Worm (Caenorhabditis elegans) whole organism, L4 larva: ENCODE data around the gene srr-3.

Source experiments
- F26F4.8 ChIP-seq: fragments of 200-800 bp; sonication (Bioruptor generic); conservative IDR thresholded peaks from 2 replicates; pipeline ENCODE4 v1.3.6; 2022; ENCODE audit warnings: missing genetic modification characterization, missing compliant biosample characterization
- aha-1 ChIP-seq: fragments of 150-350 bp; peaks from one replicate; lab custom pipeline; 2014; ENCODE audit warnings: missing biosample characterization, missing genetic modification characterization
- ama-1 ChIP-seq: fragments of 150-350 bp; optimal IDR thresholded peaks from 2 replicates; lab custom pipeline; 2014; ENCODE audit warnings: inconsistent platforms, mixed read lengths
- attf-4 ChIP-seq: sonication (generic microtip); optimal IDR thresholded peaks from 3 replicates; lab custom pipeline; 2017; ENCODE audit warnings: missing biosample characterization, missing genetic modification characterization
- ceh-28 ChIP-seq: fragments of 150-350 bp; optimal IDR thresholded peaks from 2 replicates; lab custom pipeline; 2014; ENCODE audit warnings: missing biosample characterization, missing genetic modification reagents, missing genetic modification characterization
- ceh-82 ChIP-seq: sonication (generic microtip); optimal IDR thresholded peaks from 2 replicates; lab custom pipeline; 2017; ENCODE audit warnings: missing biosample characterization, missing genetic modification characterization
- dmd-9 ChIP-seq: fragments of 200-800 bp; sonication (Bioruptor generic); IDR thresholded peaks from 2 replicates; pipeline ENCODE4 v1.3.6; 2022; ENCODE audit warnings: missing genetic modification reagents, missing genetic modification characterization, missing compliant biosample characterization
- dpl-1 ChIP-seq: fragments of 150-350 bp; optimal IDR thresholded peaks from 2 replicates; lab custom pipeline; 2014; ENCODE audit warnings: missing biosample characterization, missing genetic modification reagents, missing genetic modification characterization
- dve-1 ChIP-seq: sonication (generic microtip); optimal IDR thresholded peaks from 2 replicates; lab custom pipeline; 2017; ENCODE audit warnings: antibody characterized with exemption, mild to moderate bottlenecking, missing genetic modification characterization, missing compliant biosample characterization; ENCODE audit not compliant: insufficient read depth
- hif-1 ChIP-seq, 2 experiments: sonication (generic microtip); optimal IDR thresholded peaks; 2 replicates each; lab custom pipeline; 2016 to 2017; ENCODE audit warnings: missing compliant biosample characterization in 2 of 2, missing genetic modification characterization in 2 of 2, missing genetic modification reagents in 2 of 2, missing genotype in 2 of 2, mild to moderate bottlenecking in 1 of 2
- lim-7 ChIP-seq: fragments of 200-800 bp; sonication (Bioruptor generic); IDR thresholded peaks from 2 replicates; pipeline ENCODE4 v1.3.6; 2022; ENCODE audit warnings: missing genetic modification characterization, missing compliant biosample characterization
- mdl-1 ChIP-seq, 2 experiments: fragments of 150-350 bp in 1 of 2; sonication (generic microtip) in 1 of 2; optimal IDR thresholded peaks; 2 replicates each; lab custom pipeline; 2014 to 2017; ENCODE audit warnings: missing biosample characterization in 2 of 2, missing genetic modification characterization in 2 of 2
- mxl-2 ChIP-seq: fragments of 200-800 bp; sonication (Bioruptor generic); conservative IDR thresholded peaks from 2 replicates; pipeline ENCODE4 v1.3.6; 2022; ENCODE audit warnings: missing genetic modification reagents, missing genetic modification characterization, missing compliant biosample characterization
- nhr-42 ChIP-seq: fragments of 200-800 bp; sonication (Bioruptor generic); IDR thresholded peaks from 2 replicates; pipeline ENCODE4 v1.3.6; 2022; ENCODE audit warnings: missing genetic modification characterization, missing compliant biosample characterization
- nhr-76 ChIP-seq: fragments of 150-350 bp; optimal IDR thresholded peaks from 2 replicates; lab custom pipeline; 2014; ENCODE audit warnings: missing biosample characterization, missing genetic modification characterization
- php-3 ChIP-seq: fragments of 200-800 bp; sonication (Bioruptor generic); IDR thresholded peaks from 2 replicates; pipeline ENCODE4 v1.3.6; 2022; ENCODE audit warnings: missing genetic modification reagents, missing genetic modification characterization, missing compliant biosample characterization
- sdz-12 ChIP-seq: fragments of 200-800 bp; sonication (Bioruptor generic); optimal IDR thresholded peaks from 2 replicates; lab custom pipeline; 2018; ENCODE audit warnings: mild to moderate bottlenecking, missing genetic modification characterization, missing compliant biosample characterization
- snpc-4 ChIP-seq: fragments of 150-350 bp; optimal IDR thresholded peaks from 2 replicates; lab custom pipeline; 2014; ENCODE audit warnings: missing biosample characterization, missing genetic modification characterization
- spr-1 ChIP-seq: sonication (generic microtip); optimal IDR thresholded peaks from 2 replicates; lab custom pipeline; 2016; ENCODE audit warnings: mild to moderate bottlenecking, missing genetic modification characterization, missing compliant biosample characterization
- unc-62 ChIP-seq, 3 experiments: fragments of 150-350 bp in 1 of 3; sonication (generic microtip); optimal IDR thresholded peaks in 2 of 3; peaks in 1 of 3; 1 replicate in 1 of 3; 2 replicates in 2 of 3; lab custom pipeline; 2014 to 2017; ENCODE audit warnings: missing biosample characterization in 3 of 3, missing genetic modification characterization in 3 of 3, missing genetic modification reagents in 3 of 3, missing genotype in 1 of 3
- zip-2 ChIP-seq: fragments of 150-350 bp; optimal IDR thresholded peaks from 2 replicates; lab custom pipeline; 2014; ENCODE audit warnings: missing biosample characterization, missing genetic modification characterization
- ztf-7 ChIP-seq: fragments of 150-350 bp; optimal IDR thresholded peaks from 2 replicates; lab custom pipeline; 2014; ENCODE audit warnings: missing biosample characterization, missing genetic modification characterization

The srr-3 gene

DNA sequence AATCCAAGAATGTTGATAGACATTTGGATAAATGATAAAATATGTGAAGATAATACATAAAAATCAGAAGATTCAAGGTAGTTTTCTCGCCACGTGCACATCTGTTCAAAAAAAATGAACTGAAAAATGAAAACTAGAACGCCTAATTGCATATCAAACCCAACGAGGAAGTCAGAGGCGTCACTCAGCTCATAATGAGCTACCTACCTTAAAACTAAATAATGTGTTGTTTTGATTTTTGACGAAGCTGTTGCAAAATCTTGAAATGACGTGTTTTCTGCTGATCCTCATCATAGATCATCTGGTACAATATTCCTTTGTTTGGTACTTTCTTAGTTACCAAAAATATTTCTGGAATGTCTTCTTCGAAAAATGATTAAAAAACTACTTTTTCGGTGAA lies 37.7 kb downstream of the srr-3 start, which contains the start of gene srh-138:
Gene srh-138, minus strand, starts transcription at position 101 of the 400 bp plus-strand sequence.
- TF ChIP-seq ama-1 (lab: Kevin White, UChicago) (no peak), dpl-1 (no peak)

DNA sequence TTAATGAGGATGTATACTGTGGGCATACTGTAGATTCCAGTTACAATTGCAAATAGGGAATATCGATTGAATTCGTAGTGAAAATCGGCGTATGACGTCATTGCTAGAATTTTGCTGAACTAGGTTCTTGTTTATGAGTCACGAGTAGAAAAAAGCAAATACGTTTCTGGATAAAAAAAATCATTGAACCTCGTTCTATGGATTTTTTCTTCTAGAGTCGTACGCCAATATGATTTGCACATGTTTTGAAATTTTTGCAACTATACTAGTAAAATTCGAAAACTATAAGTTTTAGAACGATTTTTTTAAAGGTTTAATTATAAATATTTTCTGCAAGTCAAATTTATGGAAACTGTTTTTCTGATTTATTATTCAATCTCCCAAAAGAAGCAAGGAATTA lies 40.7 kb downstream of the srr-3 start, which contains the start of gene sru-44:
Gene sru-44, minus strand, starts transcription at position 101 of the 400 bp plus-strand sequence.
- TF ChIP-seq unc-62 (GFP tag; optimal IDR thresholded peaks at IDR 0.05 in 1 of 2; lab: Kevin White, UChicago) = peak in 1 of 2 experiments; percentile 28
- no peak for TF ChIP-seq unc-62 (tag; optimal IDR thresholded peaks at IDR 0.05; lab: Kevin White, UChicago)
- no peak for TF ChIP-seq ztf-7 (tag; lab: Kevin White, UChicago)
- TF ChIP-seq mdl-1 (tag; optimal IDR thresholded peaks at IDR 0.05; lab: Kevin White, UChicago) = no peak
- no peak for TF ChIP-seq spr-1 (tag; lab: Kevin White, UChicago)

DNA sequence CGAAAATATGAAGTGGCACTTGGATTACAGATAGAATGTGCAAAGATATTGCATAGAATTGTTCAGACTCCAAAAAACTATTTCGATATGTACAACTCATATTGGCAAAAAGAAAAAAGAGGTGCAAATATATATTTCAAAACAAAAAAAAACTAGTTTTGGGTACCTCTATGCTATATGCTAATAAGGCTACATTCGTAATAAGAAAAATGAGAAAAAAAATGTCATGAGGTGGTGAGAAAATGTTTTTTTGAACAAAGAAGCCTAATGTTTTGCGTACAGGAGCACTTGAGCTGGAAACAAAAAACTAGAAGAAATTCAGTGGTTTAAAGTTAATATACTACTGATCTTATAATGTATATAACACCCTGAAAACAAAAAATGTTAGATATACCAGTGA lies 47.7 kb downstream of the srr-3 start, which contains the start of gene srh-142:
Gene srh-142, minus strand, starts transcription at position 101 of the 400 bp plus-strand sequence.
- TF ChIP-seq dve-1 (tag; lab: Kevin White, UChicago) (no peak), php-3 (GFP tag; lab: Robert Waterston, UW) (no peak), nhr-42 (no peak)

DNA sequence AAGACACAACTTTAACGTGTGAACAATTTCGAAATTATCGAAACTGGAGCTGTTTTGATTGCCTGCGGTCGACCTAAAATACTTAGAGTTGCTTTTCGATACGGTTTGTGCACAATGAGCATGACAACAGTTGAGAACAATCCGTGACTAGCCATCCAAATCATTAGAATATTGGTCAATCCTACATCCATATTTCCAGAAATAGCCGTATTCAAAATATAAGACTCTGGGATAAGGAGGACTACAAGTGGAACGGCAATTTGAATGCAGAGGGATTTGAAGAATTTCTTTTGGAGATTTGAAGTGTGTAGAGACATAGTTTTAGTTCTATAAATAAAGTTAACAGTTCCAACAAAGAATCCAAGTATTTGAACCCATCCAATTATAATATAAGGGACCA lies 49.2 kb downstream of the srr-3 start:
- no peak for TF ChIP-seq lim-7 (GFP tag; lab: Robert Waterston, UW)
- no peak for TF ChIP-seq F26F4.8 (GFP tag; lab: Robert Waterston, UW)
- no peak for TF ChIP-seq snpc-4
- no peak for TF ChIP-seq ceh-28 (tag; lab: Kevin White, UChicago)
- TF ChIP-seq aha-1 = peak; percentile 83
- TF ChIP-seq zip-2 = no peak
- no peak for TF ChIP-seq dve-1 (tag; lab: Kevin White, UChicago)
- TF ChIP-seq hif-1 (tag; optimal IDR thresholded peaks at IDR 0.05; lab: Kevin White, UChicago) = no peak
- TF ChIP-seq ceh-82 = no peak
- no peak for TF ChIP-seq nhr-76 (tag; lab: Kevin White, UChicago)
- TF ChIP-seq unc-62 (GFP tag; optimal IDR thresholded peaks at IDR 0.05 in 1 of 2; lab: Kevin White, UChicago) = peak in 1 of 2 experiments; percentile 91
- TF ChIP-seq unc-62 (tag; optimal IDR thresholded peaks at IDR 0.05; lab: Kevin White, UChicago) = no peak
- TF ChIP-seq attf-4 (tag; lab: Kevin White, UChicago) = no peak
- TF ChIP-seq, all 104 proteins: peak for 2

DNA sequence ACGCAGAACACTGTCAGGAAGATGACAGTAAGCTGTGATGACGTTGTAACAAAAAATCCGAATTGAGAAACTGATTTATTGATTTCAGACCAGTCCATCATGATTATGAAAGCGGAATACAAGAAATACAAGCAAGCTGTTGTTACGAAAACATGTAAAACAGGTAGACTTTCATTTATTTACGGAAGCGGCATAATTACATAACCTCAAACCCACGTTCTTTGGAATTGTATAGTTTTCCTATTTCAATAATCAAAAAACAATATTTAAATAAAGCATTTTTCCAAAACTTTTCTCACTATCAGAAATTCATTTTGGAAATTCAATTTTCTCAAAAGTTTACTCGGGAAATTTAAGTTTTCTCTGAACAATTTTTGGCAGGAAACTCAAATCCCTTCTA lies 49.9 kb downstream of the srr-3 start, which contains the start of gene str-15:
Gene str-15, minus strand, starts transcription at position 101 of the 400 bp plus-strand sequence.
- TF ChIP-seq sdz-12 (GFP tag; lab: Kevin White, UChicago) = no peak
- TF ChIP-seq mxl-2 (GFP tag; lab: Robert Waterston, UW) = no peak
- no peak for TF ChIP-seq dmd-9 (GFP tag; lab: Robert Waterston, UW)
